Fruit fly (Drosophila melanogaster) whole organism, prepupa: ENCODE measurements around the gene CG31075.

Experiments
- Blimp-1 ChIP-seq: fragments of 200-800 bp; sonication (Bioruptor generic); optimal IDR thresholded peaks from 3 replicates; lab custom pipeline; 2017; ENCODE audit warnings: missing biosample characterization, missing genetic modification characterization, mild to moderate bottlenecking, moderate library complexity, missing genetic modification reagents
- CG11294 ChIP-seq: fragments of 200-800 bp; sonication (Bioruptor generic); IDR thresholded peaks from 2 replicates; pipeline ENCODE4 v1.3.6; 2022; ENCODE audit warnings: missing biosample characterization, missing genetic modification characterization
- CG11762 ChIP-seq: fragments of 200-800 bp; sonication (Bioruptor generic); optimal IDR thresholded peaks from 3 replicates; lab custom pipeline; 2016; ENCODE audit warnings: missing biosample characterization, missing genetic modification characterization; ENCODE audit not compliant: insufficient read depth
- CG11902 ChIP-seq: fragments of 200-800 bp; sonication (Bioruptor generic); optimal IDR thresholded peaks from 3 replicates; lab custom pipeline; 2016; ENCODE audit warnings: missing biosample characterization, missing genetic modification characterization
- CG15336 ChIP-seq: fragments of 200-800 bp; sonication (Bioruptor generic); IDR thresholded peaks from 2 replicates; pipeline ENCODE4 v1.3.6; 2022; ENCODE audit warnings: missing biosample characterization, missing genetic modification characterization
- CG1621 ChIP-seq: fragments of 200-800 bp; sonication (Bioruptor generic); optimal IDR thresholded peaks from 3 replicates; lab custom pipeline; 2018; ENCODE audit warnings: missing biosample characterization, mild to moderate bottlenecking, missing genetic modification characterization
- CG31627 ChIP-seq: fragments of 200-800 bp; sonication (Bioruptor generic); optimal IDR thresholded peaks from 3 replicates; lab custom pipeline; 2016; ENCODE audit warnings: missing biosample characterization, missing genetic modification characterization
- CG3919 ChIP-seq: fragments of 200-800 bp; sonication (Bioruptor generic); optimal IDR thresholded peaks from 3 replicates; lab custom pipeline; 2016; ENCODE audit warnings: missing biosample characterization, missing genetic modification characterization
- CG6163 ChIP-seq: fragments of 200-800 bp; sonication (Bioruptor generic); IDR thresholded peaks from 3 replicates; pipeline ENCODE4 v1.3.6; 2022; ENCODE audit warnings: missing biosample characterization, missing genetic modification characterization
- CG6808 ChIP-seq: fragments of 200-800 bp; sonication (Bioruptor generic); optimal IDR thresholded peaks from 3 replicates; lab custom pipeline; 2017; ENCODE audit warnings: missing biosample characterization, missing genetic modification characterization, mild to moderate bottlenecking, moderate library complexity, missing genetic modification reagents
- CG6854 ChIP-seq: fragments of 200-800 bp; sonication (Bioruptor generic); optimal IDR thresholded peaks from 2 replicates; lab custom pipeline; 2017; ENCODE audit warnings: missing biosample characterization, mild to moderate bottlenecking, missing genetic modification characterization
- CG8119 ChIP-seq: fragments of 200-800 bp; sonication (Bioruptor generic); IDR thresholded peaks from 3 replicates; pipeline ENCODE4 v1.3.6; 2022; ENCODE audit warnings: missing biosample characterization, missing genetic modification characterization
- CG8319 ChIP-seq: fragments of 200-800 bp; sonication (Bioruptor generic); optimal IDR thresholded peaks from 3 replicates; lab custom pipeline; 2016; ENCODE audit warnings: missing biosample characterization, missing genetic modification characterization
- CG9139 ChIP-seq: fragments of 200-800 bp; sonication (Bioruptor generic); optimal IDR thresholded peaks from 3 replicates; lab custom pipeline; 2017; ENCODE audit warnings: missing biosample characterization, mild to moderate bottlenecking, missing genetic modification characterization
- Eip75B ChIP-seq: fragments of 200-800 bp; sonication (Bioruptor generic); optimal IDR thresholded peaks from 3 replicates; lab custom pipeline; 2016; ENCODE audit warnings: missing biosample characterization, missing genetic modification characterization
- Eip78C ChIP-seq: fragments of 200-800 bp; sonication (Bioruptor generic); peaks from one replicate; lab custom pipeline; 2016; ENCODE audit warnings: missing biosample characterization, missing genetic modification characterization
- Eip93F ChIP-seq: fragments of 200-800 bp; sonication (Bioruptor generic); optimal IDR thresholded peaks from 2 replicates; lab custom pipeline; 2016; ENCODE audit warnings: missing biosample characterization, mild to moderate bottlenecking, missing genetic modification characterization
- Ets96B ChIP-seq: fragments of 200-800 bp; optimal IDR thresholded peaks from 2 replicates; lab custom pipeline; 2019; ENCODE audit warnings: missing biosample characterization, mild to moderate bottlenecking, missing genetic modification characterization, moderate library complexity
- Gug ChIP-seq: fragments of 200-800 bp; sonication (Bioruptor generic); IDR thresholded peaks from 2 replicates; pipeline ENCODE4 v1.3.6; 2022; ENCODE audit warnings: missing biosample characterization, missing genetic modification characterization
- Hr4 ChIP-seq: fragments of 200-800 bp; sonication (Bioruptor generic); optimal IDR thresholded peaks from 3 replicates; lab custom pipeline; 2016; ENCODE audit warnings: missing biosample characterization, missing genetic modification characterization
- Lpt ChIP-seq: fragments of 200-800 bp; sonication (Bioruptor generic); optimal IDR thresholded peaks from 3 replicates; lab custom pipeline; 2016; ENCODE audit warnings: missing biosample characterization, missing genetic modification characterization
- OdsH ChIP-seq: fragments of 200-800 bp; sonication (Bioruptor generic); optimal IDR thresholded peaks from 3 replicates; lab custom pipeline; 2016; ENCODE audit warnings: missing biosample characterization, missing genetic modification characterization
- Smox ChIP-seq: fragments of 200-800 bp; sonication (Bioruptor generic); optimal IDR thresholded peaks from 3 replicates; lab custom pipeline; 2016; ENCODE audit warnings: missing biosample characterization, missing genetic modification characterization
- Sox102F ChIP-seq: fragments of 200-800 bp; sonication (Bioruptor generic); optimal IDR thresholded peaks from 2 replicates; lab custom pipeline; 2016; ENCODE audit warnings: missing biosample characterization, mild to moderate bottlenecking, missing genetic modification characterization
- Sox14 ChIP-seq: fragments of 200-800 bp; sonication (Bioruptor generic); optimal IDR thresholded peaks from 3 replicates; lab custom pipeline; 2016; ENCODE audit warnings: missing biosample characterization, missing genetic modification characterization
- Sox15 ChIP-seq: fragments of 200-800 bp; sonication (Bioruptor generic); optimal IDR thresholded peaks from 3 replicates; lab custom pipeline; 2016; ENCODE audit warnings: missing biosample characterization, missing genetic modification characterization
- achi ChIP-seq: fragments of 200-800 bp; sonication (Bioruptor generic); optimal IDR thresholded peaks from 3 replicates; lab custom pipeline; 2016; ENCODE audit warnings: missing biosample characterization, missing genetic modification characterization
- acj6 ChIP-seq: fragments of 200-800 bp; sonication (Bioruptor generic); optimal IDR thresholded peaks from 3 replicates; lab custom pipeline; 2016; ENCODE audit warnings: missing biosample characterization, missing genetic modification characterization
- cyc ChIP-seq: fragments of 200-800 bp; sonication (Bioruptor generic); optimal IDR thresholded peaks from 3 replicates; lab custom pipeline; 2016; ENCODE audit warnings: missing biosample characterization, missing genetic modification characterization
- dac ChIP-seq: fragments of 200-800 bp; sonication (Bioruptor generic); optimal IDR thresholded peaks from 2 replicates; lab custom pipeline; 2017; ENCODE audit warnings: missing biosample characterization, mild to moderate bottlenecking, missing genetic modification characterization
- eg ChIP-seq: fragments of 200-800 bp; sonication (Bioruptor generic); IDR thresholded peaks from 3 replicates; pipeline ENCODE4 v1.3.6; 2022; ENCODE audit warnings: missing biosample characterization, missing genetic modification characterization
- fd59A ChIP-seq: fragments of 200-800 bp; sonication (Bioruptor generic); optimal IDR thresholded peaks from 2 replicates; lab custom pipeline; 2017; ENCODE audit warnings: missing biosample characterization, mild to moderate bottlenecking, missing genetic modification characterization, missing genetic modification reagents
- fd85E ChIP-seq: fragments of 200-800 bp; sonication (Bioruptor generic); optimal IDR thresholded peaks from 3 replicates; lab custom pipeline; 2016; ENCODE audit warnings: missing biosample characterization, missing genetic modification characterization
- lz ChIP-seq: fragments of 200-800 bp; sonication (Bioruptor generic); optimal IDR thresholded peaks from 3 replicates; lab custom pipeline; 2016; ENCODE audit warnings: missing biosample characterization, missing genetic modification characterization
- net ChIP-seq: fragments of 200-800 bp; sonication (Bioruptor generic); optimal IDR thresholded peaks from 3 replicates; lab custom pipeline; 2016; ENCODE audit warnings: missing biosample characterization, missing genetic modification characterization
- pdm3 ChIP-seq: fragments of 200-800 bp; sonication (Bioruptor generic); optimal IDR thresholded peaks from 3 replicates; lab custom pipeline; 2016; ENCODE audit warnings: missing biosample characterization, missing genetic modification characterization
- salr ChIP-seq, 2 experiments: fragments of 200-800 bp; sonication (Bioruptor generic); optimal IDR thresholded peaks; 3 replicates each; lab custom pipeline; 2016 to 2018; ENCODE audit warnings: missing biosample characterization in 2 of 2, missing genetic modification characterization in 2 of 2, mild to moderate bottlenecking in 1 of 2
- vri ChIP-seq: fragments of 200-800 bp; sonication (Bioruptor generic); optimal IDR thresholded peaks from 3 replicates; lab custom pipeline; 2016; ENCODE audit warnings: missing biosample characterization, mild to moderate bottlenecking, missing genetic modification characterization

CG31075 gene

dm6 chr3R:27007022-27007421, 18.7 kb upstream of the CG31075 start, which contains the start of gene CG6295:
Gene CG6295 (minus strand): TSS chr3R:27007055.
- TF ChIP-seq pdm3 (no peak), Sox102F (GFP tag; lab: Kevin White, UChicago) (no peak), vri (no peak), Sox15 (GFP tag; lab: Kevin White, UChicago) (no peak), cyc (GFP tag; lab: Kevin White, UChicago) (no peak), Sox14 (GFP tag; lab: Kevin White, UChicago) (no peak), Eip78C (no peak), CG1621 (tag; lab: Kevin White, UChicago) (no peak), salr (GFP tag; optimal IDR thresholded peaks at IDR 0.05; lab: Kevin White, UChicago) (no peak)
- TF ChIP-seq, all 60 proteins: peak for 0

- TF ChIP-seq CG11762 (GFP tag; lab: Kevin White, UChicago) (no peak), CG6854 (GFP tag; lab: Kevin White, UChicago) (no peak), CG1621 (tag; lab: Kevin White, UChicago) (no peak)
These were observed 17.0 kb upstream of the CG31075 start, which contains the start of gene CG6296 for dm6 chr3R:27005338-27005737. Gene CG6296 (minus strand): TSS chr3R:27005469.

- TF ChIP-seq lz (GFP tag; lab: Kevin White, UChicago): no peak
- no peak for TF ChIP-seq fd85E (GFP tag; lab: Kevin White, UChicago)
- TF ChIP-seq Lpt (GFP tag; lab: Kevin White, UChicago): no peak
- TF ChIP-seq CG6854 (GFP tag; lab: Kevin White, UChicago): no peak
- no peak for TF ChIP-seq Eip93F (GFP tag; lab: Kevin White, UChicago)
- TF ChIP-seq Blimp-1 (GFP tag; lab: Kevin White, UChicago): no peak
- no peak for TF ChIP-seq CG8119 (GFP tag; lab: Robert Waterston, UW)
- no peak for TF ChIP-seq net (GFP tag; lab: Kevin White, UChicago)
- TF ChIP-seq CG31627 (GFP tag; lab: Kevin White, UChicago): no peak
- TF ChIP-seq salr (GFP tag; optimal IDR thresholded peaks at IDR 0.05; lab: Kevin White, UChicago): no peak
- TF ChIP-seq CG3919 (GFP tag; lab: Kevin White, UChicago): no peak
These were observed 14.5 kb upstream of the CG31075 start for dm6 chr3R:27002787-27003186.

dm6 chr3R:26999452-26999851, 11.1 kb upstream of the CG31075 start, which contains the start of gene CG31077:
Gene CG31077 (plus strand): TSS chr3R:26999752.
- TF ChIP-seq Sox15 (GFP tag; lab: Kevin White, UChicago): no peak
- TF ChIP-seq fd59A (GFP tag; lab: Kevin White, UChicago): no peak
- TF ChIP-seq CG9139 (GFP tag; lab: Kevin White, UChicago): no peak
- TF ChIP-seq CG3919 (GFP tag; lab: Kevin White, UChicago): no peak
- TF ChIP-seq OdsH (GFP tag; lab: Kevin White, UChicago): no peak
- TF ChIP-seq fd85E (GFP tag; lab: Kevin White, UChicago): no peak
- TF ChIP-seq Hr4 (GFP tag; lab: Kevin White, UChicago): no peak
- TF ChIP-seq CG11762 (GFP tag; lab: Kevin White, UChicago): no peak
- TF ChIP-seq vri: no peak

dm6 chr3R:26996642-26997041, 8.3 kb upstream of the CG31075 start, which contains the start of gene RYa-R:
Gene RYa-R (plus strand): TSS chr3R:26996980.
- no peak for TF ChIP-seq CG6808 (GFP tag; lab: Kevin White, UChicago)
- TF ChIP-seq CG6854 (GFP tag; lab: Kevin White, UChicago): no peak
- no peak for TF ChIP-seq CG8319
- no peak for TF ChIP-seq Ets96B (tag; lab: Kevin White, UChicago)
- TF ChIP-seq CG6163 (GFP tag; lab: Robert Waterston, UW): no peak
- no peak for TF ChIP-seq CG11902 (GFP tag; lab: Kevin White, UChicago)
- TF ChIP-seq CG15336 (GFP tag; lab: Robert Waterston, UW): no peak
- no peak for TF ChIP-seq CG3919 (GFP tag; lab: Kevin White, UChicago)
- no peak for TF ChIP-seq eg (GFP tag; lab: Robert Waterston, UW)
- no peak for TF ChIP-seq Smox
- no peak for TF ChIP-seq CG31627 (GFP tag; lab: Kevin White, UChicago)
- no peak for TF ChIP-seq Gug
- TF ChIP-seq Eip75B (GFP tag; lab: Kevin White, UChicago): no peak
- no peak for TF ChIP-seq acj6 (GFP tag; lab: Kevin White, UChicago)
- no peak for TF ChIP-seq CG11294 (GFP tag; lab: Robert Waterston, UW)
- no peak for TF ChIP-seq Sox15 (GFP tag; lab: Kevin White, UChicago)
- no peak for TF ChIP-seq achi (GFP tag; lab: Kevin White, UChicago)
- no peak for TF ChIP-seq dac (GFP tag; lab: Kevin White, UChicago)
- TF ChIP-seq Eip93F (GFP tag; lab: Kevin White, UChicago): no peak
